Worm (Caenorhabditis elegans): ENCODE data around the gene amph-1.

- TF ChIP-seq sptf-1 (tag; optimal IDR thresholded peaks at IDR 0.05), result no peak
- no peak for TF ChIP-seq lin-13 (tag; optimal IDR thresholded peaks at IDR 0.05)
- TF ChIP-seq ham-2 (GFP tag; optimal IDR thresholded peaks at IDR 0.05), result no peak
- no peak for TF ChIP-seq lsy-2 (tag; optimal IDR thresholded peaks at IDR 0.05)
- TF ChIP-seq nhr-76 (tag; optimal IDR thresholded peaks at IDR 0.05), result no peak
- no peak for TF ChIP-seq unc-39 (tag; optimal IDR thresholded peaks at IDR 0.05)
- no peak for TF ChIP-seq unc-62 (GFP tag; optimal IDR thresholded peaks at IDR 0.05)
- no peak for TF ChIP-seq elt-1 (tag; optimal IDR thresholded peaks at IDR 0.05; ENCODE audit: borderline replicate concordance, insufficient read depth)
- TF ChIP-seq ceh-39 (tag; optimal IDR thresholded peaks at IDR 0.05), result no peak
- no peak for TF ChIP-seq nhr-237 (tag; optimal IDR thresholded peaks at IDR 0.05)
- TF ChIP-seq pha-4 (tag; optimal IDR thresholded peaks at IDR 0.05), result no peak
- TF ChIP-seq ceh-43 (GFP tag; optimal IDR thresholded peaks at IDR 0.05), result no peak
- no peak for TF ChIP-seq flh-1 (GFP tag; optimal IDR thresholded peaks at IDR 0.05)
- no peak for TF ChIP-seq hlh-1 (tag; optimal IDR thresholded peaks at IDR 0.05)
Observed at ce11 chrIV:9643188-9643587, 4.5 kb downstream of the amph-1 start, which contains the start of gene degl-2.

Data from whole organism, mixed stage, embryonic.